Fruit fly (Drosophila melanogaster): ENCODE results near the gene CG6763.

Gene CG6763

DNA sequence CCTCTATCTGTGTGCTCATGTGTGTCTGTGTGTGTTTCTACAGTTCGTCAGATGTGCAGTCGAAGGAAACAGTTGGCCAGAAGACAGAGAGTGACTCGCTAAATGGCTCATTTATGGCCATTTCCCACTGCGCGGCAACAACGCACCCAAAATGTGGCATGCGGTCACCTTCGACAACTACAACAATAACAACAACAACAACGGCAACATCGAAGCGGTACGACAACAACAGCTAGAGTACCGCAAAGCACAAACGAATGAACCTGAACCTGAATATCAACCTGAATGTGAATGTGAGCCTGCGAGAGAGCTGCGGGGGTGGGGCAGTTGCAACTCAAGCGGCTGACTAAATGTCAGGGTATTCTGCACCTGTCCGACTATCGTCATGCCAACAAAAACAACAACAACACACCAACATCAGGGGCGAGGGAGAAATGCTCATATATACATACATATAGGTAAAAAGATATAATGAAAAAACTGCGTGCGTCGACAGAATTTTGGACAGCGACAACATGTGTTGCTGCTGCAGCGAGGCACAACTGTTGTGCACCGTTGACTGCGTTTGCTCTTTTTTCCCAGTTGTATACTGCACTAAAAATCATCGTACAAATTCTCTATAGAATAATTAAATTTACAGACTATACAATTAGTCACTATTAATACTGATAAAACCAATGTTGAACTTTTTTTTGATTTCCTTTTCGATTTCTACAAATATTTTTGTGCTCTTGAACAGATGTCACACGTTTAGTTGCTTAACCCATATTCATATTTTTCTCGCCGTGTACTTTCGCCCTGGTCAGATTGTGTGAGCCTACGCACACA is 16.5 kb downstream of the CG6763 start (continued):
- TF ChIP-seq ey (GFP tag; optimal IDR thresholded peaks at IDR 0.05), result peak; percentile 58
- TF ChIP-seq N (GFP tag; optimal IDR thresholded peaks at IDR 0.05), result no peak
- TF ChIP-seq Abd-B (GFP tag; optimal IDR thresholded peaks at IDR 0.05), result no peak
- TF ChIP-seq rgr (GFP tag; optimal IDR thresholded peaks at IDR 0.05), result peak; percentile 47
- peak; percentile 37 for TF ChIP-seq fru (GFP tag; optimal IDR thresholded peaks at IDR 0.05)

dm6 chr3R:23301270-23301669 is 17.5 kb downstream of the CG6763 start:
- no peak for TF ChIP-seq Dif (GFP tag; optimal IDR thresholded peaks at IDR 0.05; ENCODE audit: partially characterized antibody)
- TF ChIP-seq fru (GFP tag; optimal IDR thresholded peaks at IDR 0.05), result no peak
- no peak for TF ChIP-seq dl (GFP tag; optimal IDR thresholded peaks at IDR 0.05; ENCODE audit: insufficient read depth in 1 of 2, partially characterized antibody in 2 of 2)
- TF ChIP-seq sage (GFP tag; optimal IDR thresholded peaks at IDR 0.05), result no peak
- TF ChIP-seq Dfd (GFP tag; optimal IDR thresholded peaks at IDR 0.05), result no peak
- no peak for TF ChIP-seq psq (GFP tag; optimal IDR thresholded peaks at IDR 0.05)
- TF ChIP-seq dmrt93B (GFP tag; optimal IDR thresholded peaks at IDR 0.05), result no peak
- no peak for TF ChIP-seq GATAd (GFP tag; optimal IDR thresholded peaks at IDR 0.05)
- no peak for TF ChIP-seq lola (GFP tag; optimal IDR thresholded peaks at IDR 0.05)
- TF ChIP-seq Abd-B (GFP tag; optimal IDR thresholded peaks at IDR 0.05), result no peak
- TF ChIP-seq Hr78 (GFP tag; optimal IDR thresholded peaks at IDR 0.05), result no peak

dm6 chr3R:23302178-23302577 is 18.4 kb downstream of the CG6763 start:
- TF ChIP-seq tai (GFP tag; optimal IDR thresholded peaks at IDR 0.05), result no peak
- TF ChIP-seq woc (GFP tag; optimal IDR thresholded peaks at IDR 0.05), result no peak
- no peak for TF ChIP-seq sv (GFP tag; optimal IDR thresholded peaks at IDR 0.05)
- no peak for TF ChIP-seq dl (GFP tag; optimal IDR thresholded peaks at IDR 0.05; ENCODE audit: insufficient read depth in 1 of 2, partially characterized antibody in 2 of 2)
- no peak for TF ChIP-seq Rel (GFP tag; optimal IDR thresholded peaks at IDR 0.05)
- TF ChIP-seq Rel (tag; optimal IDR thresholded peaks at IDR 0.05), result no peak
- TF ChIP-seq dmrt93B (GFP tag; optimal IDR thresholded peaks at IDR 0.05), result no peak
- no peak for TF ChIP-seq Vsx2 (GFP tag; optimal IDR thresholded peaks at IDR 0.05; ENCODE audit: partially characterized antibody)
- no peak for TF ChIP-seq sage (GFP tag; optimal IDR thresholded peaks at IDR 0.05)
- TF ChIP-seq N (GFP tag; optimal IDR thresholded peaks at IDR 0.05), result no peak
- TF ChIP-seq lola (GFP tag; optimal IDR thresholded peaks at IDR 0.05), result no peak
- no peak for TF ChIP-seq GATAd (GFP tag; optimal IDR thresholded peaks at IDR 0.05)
- no peak for TF ChIP-seq dsf (GFP tag; optimal IDR thresholded peaks at IDR 0.05; ENCODE audit: borderline replicate concordance)
- TF ChIP-seq ey (GFP tag; optimal IDR thresholded peaks at IDR 0.05), result no peak
- no peak for TF ChIP-seq foxo (GFP tag; optimal IDR thresholded peaks at IDR 0.05)
- TF ChIP-seq Hr83 (GFP tag; optimal IDR thresholded peaks at IDR 0.05; ENCODE audit: poor library complexity, severe bottlenecking), result no peak
- TF ChIP-seq OdsH (GFP tag; optimal IDR thresholded peaks at IDR 0.05), result no peak
- no peak for TF ChIP-seq HLH106 (tag; optimal IDR thresholded peaks at IDR 0.05)
- TF ChIP-seq pan (optimal IDR thresholded peaks at IDR 0.05), result no peak
- no peak for TF ChIP-seq Jra (GFP tag; optimal IDR thresholded peaks at IDR 0.05)
- no peak for TF ChIP-seq usp (GFP tag; optimal IDR thresholded peaks at IDR 0.05)

- TF ChIP-seq lola (GFP tag; optimal IDR thresholded peaks at IDR 0.05) (no peak), Rel (GFP tag; optimal IDR thresholded peaks at IDR 0.05) (no peak), Rel (tag; optimal IDR thresholded peaks at IDR 0.05) (no peak), fru (GFP tag; optimal IDR thresholded peaks at IDR 0.05) (no peak), dsf (GFP tag; optimal IDR thresholded peaks at IDR 0.05; ENCODE audit: borderline replicate concordance) (no peak), Mio (GFP tag; optimal IDR thresholded peaks at IDR 0.05) (no peak), jim (GFP tag; optimal IDR thresholded peaks at IDR 0.05) (no peak), dl (GFP tag; optimal IDR thresholded peaks at IDR 0.05; ENCODE audit: insufficient read depth in 1 of 2, partially characterized antibody in 2 of 2) (no peak), CG9705 (GFP tag; optimal IDR thresholded peaks at IDR 0.05) (no peak), Dfd (GFP tag; optimal IDR thresholded peaks at IDR 0.05) (no peak)
Measured at dm6 chr3R:23303297-23303696, 19.5 kb downstream of the CG6763 start.

DNA sequence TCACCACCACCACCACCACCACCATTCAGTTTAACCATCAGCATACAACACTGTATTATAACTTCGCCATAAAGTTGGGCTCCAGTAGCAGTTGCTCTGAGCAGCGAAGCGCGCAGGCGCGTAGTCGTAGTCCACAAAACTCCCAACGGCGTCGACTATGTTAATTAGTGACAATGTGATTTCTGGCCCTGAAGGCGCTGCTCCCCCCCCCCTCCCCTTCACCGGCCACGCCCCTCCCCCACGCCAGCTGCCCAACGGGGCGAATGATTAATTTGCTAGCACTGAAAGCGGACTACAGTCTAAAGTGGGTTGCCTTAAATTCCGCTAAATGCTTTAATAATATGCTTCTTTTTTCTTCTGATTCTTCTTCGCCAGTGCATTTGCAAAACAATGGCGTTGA is 23.0 kb downstream of the CG6763 start:
- TF ChIP-seq Dfd (GFP tag; optimal IDR thresholded peaks at IDR 0.05) (peak; percentile 70), N (GFP tag; optimal IDR thresholded peaks at IDR 0.05) (peak; percentile 20), Hnf4 (GFP tag; optimal IDR thresholded peaks at IDR 0.05) (no peak)

Data from whole organism, wandering third instar larva.